Fruit fly (Drosophila melanogaster) whole organism, wandering third instar larva: ENCODE results near the gene Ir93a.

Source experiments
- Abd-B ChIP-seq: fragments of >200 bp; optimal IDR thresholded peaks from 2 replicates; lab custom pipeline; 2017; ENCODE audit warnings: missing biosample characterization, missing genetic modification characterization
- CG32264 ChIP-seq: fragments of 200-800 bp; sonication (Bioruptor generic); optimal IDR thresholded peaks from 2 replicates; lab custom pipeline; 2016; ENCODE audit warnings: missing biosample characterization, missing genetic modification characterization
- CG9705 ChIP-seq: fragments of 200-800 bp; sonication (Bioruptor generic); optimal IDR thresholded peaks from 2 replicates; lab custom pipeline; 2018; ENCODE audit warnings: missing biosample characterization, mild to moderate bottlenecking, missing genetic modification characterization
- CrebA ChIP-seq: fragments of 200-800 bp; sonication (Bioruptor generic); optimal IDR thresholded peaks from 2 replicates; lab custom pipeline; 2016; ENCODE audit warnings: missing biosample characterization, mild to moderate bottlenecking, missing genetic modification characterization, borderline replicate concordance
- Dfd ChIP-seq: fragments of >200 bp; optimal IDR thresholded peaks from 2 replicates; lab custom pipeline; 2017; ENCODE audit warnings: missing biosample characterization, missing genetic modification characterization
- Dif ChIP-seq: fragments of 200-275, 200-300 bp; sonication (Bioruptor generic); optimal IDR thresholded peaks from 2 replicates; lab custom pipeline; 2018; ENCODE audit warnings: missing biosample characterization, missing genetic modification characterization; ENCODE audit not compliant: partially characterized antibody
- GATAd ChIP-seq: sonication (Bioruptor generic); optimal IDR thresholded peaks from 2 replicates; lab custom pipeline; 2016; ENCODE audit warnings: missing biosample characterization, missing genetic modification characterization
- HLH106 ChIP-seq: fragments of 200-800 bp; optimal IDR thresholded peaks from 3 replicates; lab custom pipeline; 2019; ENCODE audit warnings: missing biosample characterization, mild to moderate bottlenecking, missing genetic modification characterization, moderate library complexity
- Hnf4 ChIP-seq: fragments of 200-800 bp; sonication (Bioruptor generic); optimal IDR thresholded peaks from 2 replicates; lab custom pipeline; 2016; ENCODE audit warnings: missing biosample characterization, mild to moderate bottlenecking, missing genetic modification characterization
- Hr78 ChIP-seq: fragments of >200 bp; optimal IDR thresholded peaks from 2 replicates; lab custom pipeline; 2017; ENCODE audit warnings: missing biosample characterization, missing genetic modification characterization
- Hr83 ChIP-seq: fragments of 200-300 bp; sonication (Bioruptor generic); optimal IDR thresholded peaks from 2 replicates; lab custom pipeline; 2016; ENCODE audit warnings: missing biosample characterization, mild to moderate bottlenecking, missing genetic modification characterization, moderate library complexity; ENCODE audit not compliant: poor library complexity, severe bottlenecking
- Jra ChIP-seq: sonication (Bioruptor generic); optimal IDR thresholded peaks from 2 replicates; lab custom pipeline; 2016; ENCODE audit warnings: missing biosample characterization, missing genetic modification characterization
- Mio ChIP-seq: sonication (Bioruptor generic); optimal IDR thresholded peaks from 2 replicates; lab custom pipeline; 2016; ENCODE audit warnings: missing biosample characterization, missing genetic modification characterization
- Myc ChIP-seq: fragments of >200 bp; optimal IDR thresholded peaks from 2 replicates; lab custom pipeline; 2017
- N ChIP-seq: fragments of >200 bp; optimal IDR thresholded peaks from 2 replicates; lab custom pipeline; 2018; ENCODE audit warnings: missing biosample characterization, missing external identifiers, missing genetic modification characterization
- OdsH ChIP-seq: fragments of 200-800 bp; sonication (Bioruptor generic); optimal IDR thresholded peaks from 2 replicates; lab custom pipeline; 2016; ENCODE audit warnings: missing biosample characterization, mild to moderate bottlenecking, missing genetic modification characterization
- Rel ChIP-seq, 2 experiments: fragments of 200-800 bp; sonication (Bioruptor generic) in 1 of 2; optimal IDR thresholded peaks; 2 replicates in 1 of 2; 3 replicates in 1 of 2; lab custom pipeline; 2016 to 2019; ENCODE audit warnings: mild to moderate bottlenecking in 2 of 2, missing biosample characterization in 2 of 2, missing genetic modification characterization in 2 of 2, moderate library complexity in 1 of 2
- Sp1 ChIP-seq: fragments of 200-800 bp; sonication (Bioruptor generic); optimal IDR thresholded peaks from 3 replicates; lab custom pipeline; 2019; ENCODE audit warnings: missing biosample characterization, mild to moderate bottlenecking, missing genetic modification characterization, moderate library complexity
- Vsx2 ChIP-seq: fragments of 200-300, 225-300 bp; sonication (Bioruptor generic); optimal IDR thresholded peaks from 2 replicates; lab custom pipeline; 2018; ENCODE audit warnings: missing biosample characterization, missing genetic modification characterization; ENCODE audit not compliant: partially characterized antibody
- br ChIP-seq: fragments of 200-800 bp; sonication (Bioruptor generic); optimal IDR thresholded peaks from 2 replicates; lab custom pipeline; 2016; ENCODE audit warnings: missing biosample characterization, missing genetic modification characterization
- brk ChIP-seq: fragments of 200-800 bp; sonication (Bioruptor generic); optimal IDR thresholded peaks from 2 replicates; lab custom pipeline; 2016; ENCODE audit warnings: missing biosample characterization, mild to moderate bottlenecking, missing genetic modification characterization
- dl ChIP-seq, 2 experiments: fragments of 175-275, 200-275 bp in 1 of 2; fragments of 200-275 bp in 1 of 2; sonication (Bioruptor generic); optimal IDR thresholded peaks; lab custom pipeline; 2018; ENCODE audit warnings: mild to moderate bottlenecking in 2 of 2, missing biosample characterization in 2 of 2, missing genetic modification characterization in 2 of 2, moderate library complexity in 2 of 2; ENCODE audit not compliant: partially characterized antibody in 2 of 2, insufficient read depth in 1 of 2
- foxo ChIP-seq, 2 experiments: fragments of 200-800 bp; sonication (Bioruptor generic); optimal IDR thresholded peaks; 2 replicates in 1 of 2; 3 replicates in 1 of 2; lab custom pipeline; 2016 to 2017; ENCODE audit warnings: missing biosample characterization in 2 of 2, missing genetic modification characterization in 2 of 2
- fru ChIP-seq: fragments of 200-800 bp; sonication (Bioruptor generic); optimal IDR thresholded peaks from 3 replicates; lab custom pipeline; 2016; ENCODE audit warnings: missing biosample characterization, mild to moderate bottlenecking, missing genetic modification characterization
- h ChIP-seq: fragments of 200-800 bp; sonication (Bioruptor generic); optimal IDR thresholded peaks from 3 replicates; lab custom pipeline; 2016; ENCODE audit warnings: missing biosample characterization, mild to moderate bottlenecking, missing genetic modification characterization
- lola ChIP-seq: fragments of >200 bp; optimal IDR thresholded peaks from 2 replicates; lab custom pipeline; 2017; ENCODE audit warnings: missing biosample characterization, missing genetic modification characterization
- pan ChIP-seq: fragments of >200 bp; optimal IDR thresholded peaks from 2 replicates; lab custom pipeline; 2017
- psq ChIP-seq: fragments of 200-800 bp; sonication (Bioruptor generic); optimal IDR thresholded peaks from 3 replicates; lab custom pipeline; 2017; ENCODE audit warnings: missing biosample characterization, mild to moderate bottlenecking, missing genetic modification characterization, moderate library complexity
- rgr ChIP-seq: fragments of 200-800 bp; sonication (Bioruptor generic); optimal IDR thresholded peaks from 3 replicates; lab custom pipeline; 2016; ENCODE audit warnings: missing biosample characterization, mild to moderate bottlenecking, missing genetic modification characterization
- sage ChIP-seq: fragments of 200-800 bp; sonication (Bioruptor generic); optimal IDR thresholded peaks from 2 replicates; lab custom pipeline; 2016; ENCODE audit warnings: missing biosample characterization, mild to moderate bottlenecking, missing genetic modification characterization
- sv ChIP-seq: fragments of 200-800 bp; sonication (Bioruptor generic); optimal IDR thresholded peaks from 3 replicates; lab custom pipeline; 2016; ENCODE audit warnings: missing biosample characterization, missing genetic modification characterization
- tai ChIP-seq: sonication (Bioruptor generic); optimal IDR thresholded peaks from 2 replicates; lab custom pipeline; 2016; ENCODE audit warnings: missing biosample characterization, missing genetic modification characterization
- usp ChIP-seq: fragments of >200 bp; optimal IDR thresholded peaks from 2 replicates; lab custom pipeline; 2017; ENCODE audit warnings: missing biosample characterization, missing genetic modification characterization
- woc ChIP-seq: sonication (Bioruptor generic); optimal IDR thresholded peaks from 2 replicates; lab custom pipeline; 2016; ENCODE audit warnings: missing biosample characterization, mild to moderate bottlenecking, missing genetic modification characterization

The Ir93a gene

DNA sequence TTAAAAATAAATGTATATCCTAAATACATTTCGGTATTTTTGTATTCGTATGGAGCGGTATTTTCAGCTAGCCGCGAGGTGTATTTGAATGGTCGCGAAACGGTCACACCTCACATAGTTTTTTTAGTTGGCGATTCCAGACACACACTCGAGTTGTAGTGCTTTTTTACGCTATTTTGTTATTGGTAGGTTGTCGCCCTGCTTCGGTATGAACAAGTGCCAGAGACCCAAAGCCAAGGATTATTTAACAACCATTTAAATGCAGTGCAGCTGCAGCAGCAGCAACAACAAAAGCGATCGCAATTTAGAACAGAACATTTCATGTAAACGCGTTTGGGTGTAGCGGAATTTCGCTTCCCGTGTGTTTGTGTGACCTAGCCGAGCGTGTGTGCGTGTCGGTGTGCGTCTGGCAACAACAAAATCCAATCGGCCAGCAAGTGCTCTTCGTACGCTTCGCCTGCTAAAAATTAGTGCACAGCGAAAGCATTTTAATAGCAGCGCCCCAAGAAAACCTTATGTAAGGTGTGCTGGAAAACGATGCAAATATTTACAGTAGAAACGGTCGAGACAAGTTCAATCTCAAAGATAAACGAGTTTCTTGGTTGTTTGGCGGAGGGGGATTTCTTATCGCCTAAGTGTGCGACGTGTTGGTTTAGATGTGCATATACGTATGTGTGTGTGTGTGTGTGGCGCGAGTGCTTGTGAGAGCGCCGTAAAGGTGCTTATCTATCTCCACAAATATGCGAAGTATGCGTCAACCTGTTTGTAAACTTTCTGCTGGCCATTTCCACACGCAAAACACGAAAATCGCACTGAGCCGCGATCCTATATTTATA, 26.8 kb downstream of the Ir93a start, which contains the start of gene Synd (continued):
- TF ChIP-seq Sp1 (GFP tag; lab: Kevin White, UChicago) (no peak), CG32264 (GFP tag; lab: Kevin White, UChicago) (no peak), pan (lab: Kevin White, UChicago) (no peak), tai (GFP tag; lab: Kevin White, UChicago) (peak; percentile 17)

DNA sequence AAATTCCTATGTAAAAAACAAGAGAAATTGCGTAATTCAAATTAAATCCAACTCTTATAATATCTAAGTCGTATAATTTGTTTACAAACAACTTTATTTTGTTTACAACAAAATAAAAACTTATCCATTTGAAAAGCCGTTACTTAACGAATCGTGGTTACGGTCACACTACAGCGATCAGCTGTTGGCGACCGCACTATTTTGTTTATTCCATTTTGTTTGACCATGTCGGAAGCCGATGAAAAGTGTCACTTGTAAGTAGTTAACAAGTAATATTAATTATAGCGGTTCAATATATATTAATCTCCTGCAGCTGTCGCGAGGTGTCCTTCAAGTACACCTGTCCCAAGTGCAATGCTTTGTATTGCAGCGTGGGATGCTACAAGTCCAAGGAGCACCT, 28.8 kb downstream of the Ir93a start, which contains the start of gene CG31223:
CG31223 (plus strand) TSS at position 165 of the 400 bp plus-strand sequence.
- no peak for TF ChIP-seq Hr78 (GFP tag; lab: Kevin White, UChicago)
- no peak for TF ChIP-seq h
- TF ChIP-seq OdsH (GFP tag; lab: Kevin White, UChicago), result no peak
- no peak for TF ChIP-seq Dfd
- TF ChIP-seq dl (GFP tag; optimal IDR thresholded peaks at IDR 0.05; lab: Kevin White, UChicago; ENCODE audit: insufficient read depth in 1 of 2, partially characterized antibody in 2 of 2), result no peak
- no peak for TF ChIP-seq Mio
- TF ChIP-seq sage (GFP tag; lab: Kevin White, UChicago), result peak; percentile 2
- TF ChIP-seq, all 38 proteins: peak for 1

- TF ChIP-seq rgr (GFP tag; lab: Kevin White, UChicago), result peak; percentile 9
- peak; percentile 59 for TF ChIP-seq Hr83 (GFP tag; lab: Kevin White, UChicago)
- no peak for TF ChIP-seq Rel (GFP tag; optimal IDR thresholded peaks at IDR 0.05; lab: Kevin White, UChicago)
- TF ChIP-seq Rel (tag; optimal IDR thresholded peaks at IDR 0.05; lab: Kevin White, UChicago), result peak; percentile 55
- TF ChIP-seq pan (lab: Kevin White, UChicago), result no peak
- peak; percentile 20 for TF ChIP-seq fru (GFP tag; lab: Kevin White, UChicago)
- peak in 1 of 2 experiments; percentile 9 for TF ChIP-seq foxo (GFP tag; optimal IDR thresholded peaks at IDR 0.05; lab: Kevin White, UChicago)
- TF ChIP-seq usp (GFP tag; lab: Kevin White, UChicago), result no peak
- TF ChIP-seq HLH106 (tag; lab: Kevin White, UChicago), result peak; percentile 42
- peak; percentile 9 for TF ChIP-seq Dif (GFP tag; lab: Kevin White, UChicago)
- peak in 1 of 2 experiments; percentile 1 for TF ChIP-seq dl (GFP tag; optimal IDR thresholded peaks at IDR 0.05; lab: Kevin White, UChicago; ENCODE audit: insufficient read depth in 1 of 2, partially characterized antibody in 2 of 2)
- TF ChIP-seq h, result peak; percentile 14
- no peak for TF ChIP-seq Hnf4 (GFP tag; lab: Kevin White, UChicago)
- peak; percentile 41 for TF ChIP-seq Sp1 (GFP tag; lab: Kevin White, UChicago)
- TF ChIP-seq, all 38 proteins: peak for 10
Observed at dm6 chr3R:20830153-20830695, 29.5 kb downstream of the Ir93a start, which contains the start of gene Adss. Gene Adss (minus strand): TSS chr3R:20830580.

DNA sequence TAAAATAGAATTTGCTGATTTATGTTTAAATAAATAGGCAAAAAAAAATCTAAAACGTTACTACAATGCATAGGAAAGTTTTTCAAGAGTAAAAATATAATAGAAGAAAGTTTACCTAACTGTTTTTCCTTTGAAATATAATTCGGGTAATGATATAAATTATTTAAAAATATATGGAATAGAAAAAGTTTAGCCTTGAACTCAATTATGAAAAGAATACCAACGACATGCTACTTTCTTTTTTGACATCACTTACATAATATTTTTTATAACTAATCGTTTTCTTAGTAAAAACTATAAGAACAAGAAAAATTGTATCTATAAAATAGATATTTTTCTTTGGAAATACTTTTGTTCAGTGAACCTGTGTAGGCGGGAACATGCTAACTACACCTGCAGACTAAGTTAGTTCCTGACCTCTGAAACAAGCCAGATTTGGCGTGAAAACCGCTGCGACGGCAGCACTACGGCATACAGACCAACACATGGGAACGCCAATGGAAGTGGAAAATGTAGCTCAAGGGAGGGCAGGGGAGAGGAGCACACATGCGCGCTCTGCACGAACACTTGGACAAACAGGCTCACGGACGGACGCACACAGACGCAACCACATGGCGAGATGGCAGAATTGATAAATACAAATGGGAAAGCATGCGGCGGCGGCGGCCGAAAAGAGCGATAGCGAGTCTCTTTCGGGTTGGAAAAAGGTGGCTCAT, 30.2 kb downstream of the Ir93a start:
- TF ChIP-seq N (peak; percentile 80), Abd-B (GFP tag; lab: Kevin White, UChicago) (no peak), Dfd (no peak), usp (GFP tag; lab: Kevin White, UChicago) (no peak), sage (GFP tag; lab: Kevin White, UChicago) (no peak), psq (peak; percentile 22), tai (GFP tag; lab: Kevin White, UChicago) (no peak), GATAd (GFP tag; lab: Kevin White, UChicago) (no peak), pan (lab: Kevin White, UChicago) (no peak), Rel (GFP tag; optimal IDR thresholded peaks at IDR 0.05; lab: Kevin White, UChicago) (peak; percentile 48), Rel (tag; optimal IDR thresholded peaks at IDR 0.05; lab: Kevin White, UChicago) (peak; percentile 90), h (peak; percentile 39), dl (GFP tag; optimal IDR thresholded peaks at IDR 0.05; lab: Kevin White, UChicago; ENCODE audit: insufficient read depth in 1 of 2, partially characterized antibody in 2 of 2) (peak; percentile 20 to 57), CrebA (no peak), br (GFP tag; lab: Kevin White, UChicago) (peak; percentile 70), brk (GFP tag; lab: Kevin White, UChicago) (no peak), fru (GFP tag; lab: Kevin White, UChicago) (no peak), sv (GFP tag; lab: Kevin White, UChicago) (no peak), lola (GFP tag; lab: Kevin White, UChicago) (no peak), Hr78 (GFP tag; lab: Kevin White, UChicago) (no peak), Vsx2 (GFP tag; lab: Kevin White, UChicago) (no peak), woc (GFP tag; lab: Kevin White, UChicago) (peak; percentile 79), Myc (lab: Kevin White, UChicago) (peak; percentile 97), Mio (no peak), rgr (GFP tag; lab: Kevin White, UChicago) (peak; percentile 22), Jra (GFP tag; lab: Kevin White, UChicago) (peak; percentile 19), Sp1 (GFP tag; lab: Kevin White, UChicago) (no peak), OdsH (GFP tag; lab: Kevin White, UChicago) (no peak), foxo (GFP tag; optimal IDR thresholded peaks at IDR 0.05; lab: Kevin White, UChicago) (peak in 1 of 2 experiments; percentile 1), Hr83 (GFP tag; lab: Kevin White, UChicago) (peak; percentile 87), Hnf4 (GFP tag; lab: Kevin White, UChicago) (no peak), HLH106 (tag; lab: Kevin White, UChicago) (peak; percentile 14), CG32264 (GFP tag; lab: Kevin White, UChicago) (no peak), CG9705 (GFP tag; lab: Kevin White, UChicago) (no peak), Dif (GFP tag; lab: Kevin White, UChicago) (peak; percentile 45)
